Worm (Caenorhabditis elegans): Measurements from ENCODE around the gene C04A2.15.

The C04A2.15 gene

ce11 chrII:6838977-6839376 lies 13.1 kb upstream of the C04A2.15 start:
- TF ChIP-seq lin-39 (tag; optimal IDR thresholded peaks at IDR 0.05): peak; percentile 75
- TF ChIP-seq jun-1 (tag; optimal IDR thresholded peaks at IDR 0.05): no peak
- TF ChIP-seq ceh-82 (tag; optimal IDR thresholded peaks at IDR 0.05): no peak
- peak; percentile 26 for TF ChIP-seq tbx-2 (tag; optimal IDR thresholded peaks at IDR 0.05)
- TF ChIP-seq elt-2 (tag; optimal IDR thresholded peaks at IDR 0.05): peak; percentile 39
- no peak for TF ChIP-seq nhr-23 (tag; optimal IDR thresholded peaks at IDR 0.05)
- TF ChIP-seq unc-62 (GFP tag; optimal IDR thresholded peaks at IDR 0.05): peak; percentile 40
- TF ChIP-seq pqm-1 (tag; optimal IDR thresholded peaks at IDR 0.05): no peak
- no peak for TF ChIP-seq R02D3.7 (tag; optimal IDR thresholded peaks at IDR 0.05)
- no peak for TF ChIP-seq nhr-76 (tag; optimal IDR thresholded peaks at IDR 0.05)
- peak; percentile 64 for TF ChIP-seq nfya-1 (tag; optimal IDR thresholded peaks at IDR 0.05; ENCODE audit: insufficient read depth)
- TF ChIP-seq elt-1 (tag; optimal IDR thresholded peaks at IDR 0.05): peak; percentile 42
- no peak for TF ChIP-seq nhr-237 (tag; optimal IDR thresholded peaks at IDR 0.05)

ce11 chrII:6840663-6841062 lies 11.4 kb upstream of the C04A2.15 start:
- TF ChIP-seq pha-4 (tag; optimal IDR thresholded peaks at IDR 0.05): peak; percentile 85
- TF ChIP-seq mdl-1 (tag; optimal IDR thresholded peaks at IDR 0.05): no peak
- no peak for TF ChIP-seq nhr-11 (tag; optimal IDR thresholded peaks at IDR 0.05)
- no peak for TF ChIP-seq ceh-28 (tag; optimal IDR thresholded peaks at IDR 0.05)
- TF ChIP-seq fkh-2 (tag; optimal IDR thresholded peaks at IDR 0.05): no peak

- TF ChIP-seq fkh-10 (GFP tag; optimal IDR thresholded peaks at IDR 0.05) (no peak), pqm-1 (tag; optimal IDR thresholded peaks at IDR 0.05) (no peak), egl-27 (tag; optimal IDR thresholded peaks at IDR 0.05) (peak; percentile 59), elt-2 (tag; optimal IDR thresholded peaks at IDR 0.05) (peak; percentile 28), ceh-28 (tag; optimal IDR thresholded peaks at IDR 0.05) (no peak), egl-5 (tag; optimal IDR thresholded peaks at IDR 0.05) (peak; percentile 89)
These were observed 10.9 kb upstream of the C04A2.15 start for ce11 chrII:6841102-6841501.

ce11 chrII:6842009-6842408 lies 10.0 kb upstream of the C04A2.15 start:
- TF ChIP-seq nhr-11 (tag; optimal IDR thresholded peaks at IDR 0.05) (no peak), unc-62 (GFP tag; optimal IDR thresholded peaks at IDR 0.05) (no peak), ztf-11 (tag; optimal IDR thresholded peaks at IDR 0.05) (no peak), ama-1 (optimal IDR thresholded peaks at IDR 0.05) (no peak), aly-2 (tag; optimal IDR thresholded peaks at IDR 0.05) (no peak)

ce11 chrII:6842651-6843118 lies 9.4 kb upstream of the C04A2.15 start:
- TF ChIP-seq zag-1 (tag; optimal IDR thresholded peaks at IDR 0.05) (no peak), sea-2 (GFP tag; optimal IDR thresholded peaks at IDR 0.05) (no peak), egl-5 (tag; optimal IDR thresholded peaks at IDR 0.05) (no peak), lsy-12 (tag; optimal IDR thresholded peaks at IDR 0.05) (peak; percentile 73), nhr-11 (tag; optimal IDR thresholded peaks at IDR 0.05) (no peak), mdl-1 (tag; optimal IDR thresholded peaks at IDR 0.05) (peak; percentile 56), elt-1 (tag; optimal IDR thresholded peaks at IDR 0.05) (peak; percentile 83), lin-15B (tag; optimal IDR thresholded peaks at IDR 0.05) (no peak), nhr-237 (tag; optimal IDR thresholded peaks at IDR 0.05) (no peak), unc-62 (GFP tag; optimal IDR thresholded peaks at IDR 0.05) (peak; percentile 73), unc-39 (tag; optimal IDR thresholded peaks at IDR 0.05) (no peak), ceh-9 (tag; optimal IDR thresholded peaks at IDR 0.05) (no peak), nhr-67 (tag; optimal IDR thresholded peaks at IDR 0.05) (no peak), pqm-1 (tag; optimal IDR thresholded peaks at IDR 0.05) (peak; percentile 95), hmg-11 (tag; optimal IDR thresholded peaks at IDR 0.05) (peak; percentile 37), jun-1 (tag; optimal IDR thresholded peaks at IDR 0.05) (peak; percentile 87), nhr-76 (tag; optimal IDR thresholded peaks at IDR 0.05) (peak; percentile 44), ztf-4 (tag; optimal IDR thresholded peaks at IDR 0.05) (no peak), fkh-2 (tag; optimal IDR thresholded peaks at IDR 0.05) (no peak), aly-2 (tag; optimal IDR thresholded peaks at IDR 0.05) (no peak), ZK546.5 (tag; optimal IDR thresholded peaks at IDR 0.05) (no peak), fos-1 (tag; optimal IDR thresholded peaks at IDR 0.05) (peak; percentile 36), egl-27 (tag; optimal IDR thresholded peaks at IDR 0.05) (peak; percentile 99), elt-2 (tag; optimal IDR thresholded peaks at IDR 0.05) (peak; percentile 100), ceh-82 (tag; optimal IDR thresholded peaks at IDR 0.05) (no peak), snpc-4 (tag; optimal IDR thresholded peaks at IDR 0.05) (peak; percentile 84), daf-12 (tag; optimal IDR thresholded peaks at IDR 0.05) (no peak), skn-1 (tag; optimal IDR thresholded peaks at IDR 0.05) (peak; percentile 73), nhr-23 (tag; optimal IDR thresholded peaks at IDR 0.05) (peak; percentile 94), ztf-11 (tag; optimal IDR thresholded peaks at IDR 0.05) (no peak), nhr-25 (tag; optimal IDR thresholded peaks at IDR 0.05) (peak; percentile 80), fkh-10 (GFP tag; optimal IDR thresholded peaks at IDR 0.05) (no peak), elt-3 (tag; optimal IDR thresholded peaks at IDR 0.05) (peak; percentile 73 to 97 (median 76)), eor-1 (tag; optimal IDR thresholded peaks at IDR 0.05) (no peak), pha-4 (tag; optimal IDR thresholded peaks at IDR 0.05) (peak; percentile 93), R02D3.7 (tag; optimal IDR thresholded peaks at IDR 0.05) (peak; percentile 54), ceh-28 (tag; optimal IDR thresholded peaks at IDR 0.05) (peak; percentile 90), ama-1 (optimal IDR thresholded peaks at IDR 0.05) (peak; percentile 31), nhr-28 (tag; optimal IDR thresholded peaks at IDR 0.05) (no peak)

Measured in whole organism, L3 larva.